Worm (Caenorhabditis elegans) whole organism, late embryonic: ENCODE measurements around the gene hsp-43.

Experiments used
- dve-1 ChIP-seq: sonication (generic microtip); optimal IDR thresholded peaks from 2 replicates; lab custom pipeline; 2017; ENCODE audit warnings: antibody characterized with exemption, mild to moderate bottlenecking, missing genetic modification characterization, missing compliant biosample characterization
- elt-2 ChIP-seq: sonication (generic microtip); optimal IDR thresholded peaks from 2 replicates; lab custom pipeline; 2016; ENCODE audit warnings: missing genetic modification reagents, missing genetic modification characterization, missing compliant biosample characterization
- eyg-1 ChIP-seq: sonication (generic microtip); optimal IDR thresholded peaks from 2 replicates; lab custom pipeline; 2016; ENCODE audit warnings: missing genotype, missing genetic modification characterization, missing compliant biosample characterization
- nfya-1 ChIP-seq: sonication (generic microtip); optimal IDR thresholded peaks from 2 replicates; lab custom pipeline; 2017; ENCODE audit warnings: missing genetic modification characterization, mild to moderate bottlenecking, missing compliant biosample characterization, antibody characterized with exemption, moderate library complexity
- pag-3 ChIP-seq: sonication (generic microtip); optimal IDR thresholded peaks from 2 replicates; lab custom pipeline; 2016; ENCODE audit warnings: missing compliant biosample characterization, missing genetic modification characterization, borderline replicate concordance
- unc-86 ChIP-seq: sonication (generic microtip); optimal IDR thresholded peaks from 2 replicates; lab custom pipeline; 2016; ENCODE audit warnings: missing genetic modification characterization, missing compliant biosample characterization

- no peak for TF ChIP-seq dve-1 (tag; lab: Kevin White, UChicago)
- no peak for TF ChIP-seq elt-2 (tag; lab: Kevin White, UChicago)
- no peak for TF ChIP-seq pag-3 (tag; lab: Kevin White, UChicago)
- TF ChIP-seq unc-86 (tag; lab: Kevin White, UChicago): no peak
- no peak for TF ChIP-seq nfya-1 (tag; lab: Kevin White, UChicago)
- no peak for TF ChIP-seq eyg-1 (tag; lab: Kevin White, UChicago)
Measured at ce11 chrX:6230669-6231068, 4.7 kb downstream of the hsp-43 start, which contains the start of gene lite-1.
